Worm (Caenorhabditis elegans) whole organism, L2 larva: ENCODE results near the gene ifta-2.

Experiments
- F13H6.1 ChIP-seq: sonication (generic microtip); optimal IDR thresholded peaks from 2 replicates; lab custom pipeline; 2016; ENCODE audit warnings: missing genetic modification characterization, missing compliant biosample characterization
- R02D3.7 ChIP-seq: fragments of 150-350 bp; optimal IDR thresholded peaks from 2 replicates; lab custom pipeline; 2014; ENCODE audit warnings: missing biosample characterization, missing genetic modification characterization
- Y55F3AM.14 ChIP-seq: fragments of 200-800 bp; sonication (Bioruptor generic); optimal IDR thresholded peaks from 2 replicates; lab custom pipeline; 2018; ENCODE audit warnings: mild to moderate bottlenecking, missing genetic modification characterization, missing compliant biosample characterization
- ZK546.5 ChIP-seq: sonication (generic microtip); optimal IDR thresholded peaks from 2 replicates; lab custom pipeline; 2017; ENCODE audit warnings: missing biosample characterization, missing genetic modification characterization
- alr-1 ChIP-seq: fragments of 150-350 bp; optimal IDR thresholded peaks from 2 replicates; lab custom pipeline; 2014; ENCODE audit warnings: missing biosample characterization, missing genetic modification characterization
- aly-2 ChIP-seq: fragments of 150-350 bp; optimal IDR thresholded peaks from 2 replicates; lab custom pipeline; 2014; ENCODE audit warnings: missing biosample characterization, missing genetic modification characterization
- blmp-1 ChIP-seq: sonication (generic microtip); optimal IDR thresholded peaks from 2 replicates; lab custom pipeline; 2017; ENCODE audit warnings: missing genetic modification characterization, mild to moderate bottlenecking, missing compliant biosample characterization, antibody characterized with exemption, moderate library complexity; ENCODE audit not compliant: insufficient read depth
- ceh-16 ChIP-seq: fragments of 150-350 bp; optimal IDR thresholded peaks from 2 replicates; lab custom pipeline; 2014; ENCODE audit warnings: missing biosample characterization, missing genetic modification characterization
- crh-2 ChIP-seq: sonication (generic microtip); optimal IDR thresholded peaks from 2 replicates; lab custom pipeline; 2017; ENCODE audit warnings: missing biosample characterization, missing genetic modification characterization
- dmd-4 ChIP-seq: sonication (generic microtip); optimal IDR thresholded peaks from 2 replicates; lab custom pipeline; 2017; ENCODE audit warnings: missing biosample characterization, missing genetic modification characterization
- egl-27 ChIP-seq: sonication (generic microtip); optimal IDR thresholded peaks from 3 replicates; lab custom pipeline; 2017; ENCODE audit warnings: missing biosample characterization, missing genetic modification reagents, missing genetic modification characterization
- elt-1 ChIP-seq: fragments of 150-350 bp; optimal IDR thresholded peaks from 2 replicates; lab custom pipeline; 2014; ENCODE audit warnings: missing biosample characterization, missing genetic modification characterization
- elt-3 ChIP-seq: sonication (generic microtip); optimal IDR thresholded peaks from 2 replicates; lab custom pipeline; 2017; ENCODE audit warnings: missing biosample characterization, missing genetic modification characterization
- fos-1 ChIP-seq: fragments of 150-350 bp; optimal IDR thresholded peaks from 2 replicates; lab custom pipeline; 2014; ENCODE audit warnings: missing biosample characterization, missing genetic modification characterization
- gmeb-1 ChIP-seq: fragments of 150-350 bp; optimal IDR thresholded peaks from 2 replicates; lab custom pipeline; 2014; ENCODE audit warnings: missing biosample characterization, missing genetic modification characterization
- lin-11 ChIP-seq: fragments of 150-350 bp; sonication (generic microtip); optimal IDR thresholded peaks from 2 replicates; lab custom pipeline; 2014; ENCODE audit warnings: missing biosample characterization, missing genetic modification characterization, inconsistent platforms, mixed read lengths
- lin-13 ChIP-seq: fragments of 150-350 bp; optimal IDR thresholded peaks from 2 replicates; lab custom pipeline; 2014; ENCODE audit warnings: missing biosample characterization, missing genetic modification reagents, missing genetic modification characterization
- lin-39 ChIP-seq: fragments of 150-350 bp; optimal IDR thresholded peaks from 2 replicates; lab custom pipeline; 2014; ENCODE audit warnings: missing biosample characterization, missing genetic modification reagents, missing genetic modification characterization
- lsy-2 ChIP-seq, 2 experiments: fragments of 150-350 bp in 1 of 2; sonication (generic microtip) in 1 of 2; optimal IDR thresholded peaks; 2 replicates each; lab custom pipeline; 2014 to 2017; ENCODE audit warnings: missing biosample characterization in 2 of 2, missing genetic modification characterization in 2 of 2
- mab-5 ChIP-seq: fragments of 150-350 bp; optimal IDR thresholded peaks from 2 replicates; lab custom pipeline; 2014; ENCODE audit warnings: missing biosample characterization, missing genetic modification characterization
- mbf-1 ChIP-seq: sonication (generic microtip); optimal IDR thresholded peaks from 2 replicates; lab custom pipeline; 2017; ENCODE audit warnings: missing biosample characterization, missing genetic modification characterization
- mdl-1 ChIP-seq, 2 experiments: fragments of 150-350 bp in 1 of 2; sonication (generic microtip) in 1 of 2; optimal IDR thresholded peaks; 2 replicates each; lab custom pipeline; 2017; ENCODE audit warnings: missing biosample characterization in 2 of 2, missing genetic modification characterization in 2 of 2
- nhr-10 ChIP-seq: sonication (generic microtip); optimal IDR thresholded peaks from 2 replicates; lab custom pipeline; 2017; ENCODE audit warnings: missing biosample characterization, missing genetic modification characterization
- nhr-11 ChIP-seq: fragments of 150-350 bp; optimal IDR thresholded peaks from 2 replicates; lab custom pipeline; 2014; ENCODE audit warnings: missing biosample characterization, missing genetic modification characterization
- nhr-129 ChIP-seq: fragments of 150-350 bp; optimal IDR thresholded peaks from 2 replicates; lab custom pipeline; 2014; ENCODE audit warnings: missing biosample characterization, missing genetic modification characterization
- nhr-21 ChIP-seq: fragments of 150-350 bp; optimal IDR thresholded peaks from 2 replicates; lab custom pipeline; 2014; ENCODE audit warnings: missing biosample characterization, missing genetic modification characterization
- nhr-23 ChIP-seq: fragments of 150-350 bp; optimal IDR thresholded peaks from 2 replicates; lab custom pipeline; 2014; ENCODE audit warnings: missing biosample characterization, missing genetic modification reagents, missing genetic modification characterization
- nhr-25 ChIP-seq: fragments of 150-350 bp; sonication (generic microtip); optimal IDR thresholded peaks from 3 replicates; lab custom pipeline; 2014; ENCODE audit warnings: missing biosample characterization, missing genetic modification characterization
- nhr-6 ChIP-seq: fragments of 150-350 bp; optimal IDR thresholded peaks from 2 replicates; lab custom pipeline; 2014; ENCODE audit warnings: missing biosample characterization, missing genetic modification characterization
- nhr-77 ChIP-seq: fragments of 150-350 bp; optimal IDR thresholded peaks from 2 replicates; lab custom pipeline; 2014; ENCODE audit warnings: missing biosample characterization, missing genetic modification characterization
- sem-4 ChIP-seq: fragments of 150-350 bp; optimal IDR thresholded peaks from 2 replicates; lab custom pipeline; 2014; ENCODE audit warnings: missing biosample characterization, missing genetic modification reagents, missing genetic modification characterization
- skn-1 ChIP-seq: sonication (generic microtip); optimal IDR thresholded peaks from 2 replicates; lab custom pipeline; 2017; ENCODE audit warnings: missing biosample characterization, missing genetic modification characterization
- sma-3 ChIP-seq: sonication (generic microtip); optimal IDR thresholded peaks from 2 replicates; lab custom pipeline; 2016; ENCODE audit warnings: missing genetic modification reagents, missing genetic modification characterization, missing compliant biosample characterization
- sma-9 ChIP-seq, 2 experiments: fragments of 150-350 bp in 1 of 2; sonication (generic microtip) in 1 of 2; optimal IDR thresholded peaks; 2 replicates each; lab custom pipeline; 2014 to 2016; ENCODE audit warnings: missing genetic modification characterization in 2 of 2, mild to moderate bottlenecking in 1 of 2, missing biosample characterization in 1 of 2, missing compliant biosample characterization in 1 of 2, missing genetic modification reagents in 1 of 2, moderate library complexity in 1 of 2
- snpc-4 ChIP-seq: fragments of 150-350 bp; optimal IDR thresholded peaks from 2 replicates; lab custom pipeline; 2014; ENCODE audit warnings: missing biosample characterization, missing genetic modification characterization
- unc-39 ChIP-seq: fragments of 150-350 bp; optimal IDR thresholded peaks from 2 replicates; lab custom pipeline; 2014; ENCODE audit warnings: missing biosample characterization, missing genetic modification characterization
- unc-55 ChIP-seq: fragments of 150-350 bp; sonication (generic microtip); optimal IDR thresholded peaks from 3 replicates; lab custom pipeline; 2014; ENCODE audit warnings: missing biosample characterization, missing genetic modification reagents, missing genetic modification characterization
- unc-62 ChIP-seq: fragments of 150-350 bp; optimal IDR thresholded peaks from 2 replicates; lab custom pipeline; 2014; ENCODE audit warnings: missing biosample characterization, missing genetic modification reagents, missing genetic modification characterization
- zag-1 ChIP-seq: fragments of 150-350 bp; optimal IDR thresholded peaks from 2 replicates; lab custom pipeline; 2014; ENCODE audit warnings: missing biosample characterization, missing genetic modification characterization
- ztf-1 ChIP-seq: fragments of 200-800 bp; sonication (Bioruptor generic); conservative IDR thresholded peaks from 2 replicates; pipeline ENCODE4 v1.3.6; 2022; ENCODE audit warnings: missing genetic modification characterization, missing compliant biosample characterization
- ztf-11 ChIP-seq: sonication (generic microtip); optimal IDR thresholded peaks from 2 replicates; lab custom pipeline; 2017; ENCODE audit warnings: missing biosample characterization, missing genetic modification characterization
- ztf-4 ChIP-seq: fragments of 150-350 bp; optimal IDR thresholded peaks from 2 replicates; lab custom pipeline; 2014; ENCODE audit warnings: missing biosample characterization, missing genetic modification characterization

Gene ifta-2

DNA sequence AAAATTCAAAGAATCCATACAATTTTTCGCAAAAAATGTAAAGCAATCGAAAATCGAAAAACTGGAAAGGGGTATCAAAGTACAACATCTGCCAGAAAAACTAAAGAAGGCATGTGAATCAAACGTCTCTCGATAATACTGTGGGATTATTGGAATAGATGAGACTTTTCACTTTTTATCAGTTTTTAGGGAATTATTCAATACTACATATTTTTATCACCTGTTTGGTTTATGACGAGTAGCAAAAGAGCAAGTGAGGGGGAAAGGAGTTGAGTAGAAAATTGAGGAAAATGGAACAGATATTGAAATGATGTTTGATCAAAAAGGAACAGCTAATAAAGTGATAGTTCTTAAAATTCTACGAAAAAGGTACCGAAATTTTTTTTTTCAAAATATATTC is 8.8 kb downstream of the ifta-2 start:
- no peak for TF ChIP-seq unc-62 (GFP tag; lab: Kevin White, UChicago)
- TF ChIP-seq unc-55 (GFP tag; lab: Kevin White, UChicago): peak; percentile 11
- TF ChIP-seq blmp-1 (tag; lab: Kevin White, UChicago): no peak

DNA sequence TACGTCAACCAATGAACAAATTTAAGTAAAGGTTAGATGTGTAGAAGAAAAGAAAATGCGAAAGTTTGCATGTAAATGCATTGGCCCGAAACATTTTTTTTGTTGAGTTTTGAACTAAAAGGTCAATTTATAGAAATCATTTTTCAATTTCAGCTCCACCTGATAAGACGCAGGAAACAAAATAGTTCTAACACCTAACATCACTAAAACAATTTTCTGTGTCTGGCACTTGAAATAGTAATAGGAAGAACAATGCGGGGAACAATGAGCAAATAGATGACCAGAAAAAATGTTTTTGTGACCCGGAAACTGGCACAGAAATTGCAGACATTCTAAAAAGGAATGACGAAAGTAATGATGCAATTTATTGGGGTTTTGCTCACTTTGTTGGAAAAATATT is 9.5 kb downstream of the ifta-2 start:
- TF ChIP-seq fos-1 (peak; percentile 23), nhr-129 (tag; lab: Kevin White, UChicago) (peak; percentile 43), egl-27 (tag; lab: Kevin White, UChicago) (no peak)

DNA sequence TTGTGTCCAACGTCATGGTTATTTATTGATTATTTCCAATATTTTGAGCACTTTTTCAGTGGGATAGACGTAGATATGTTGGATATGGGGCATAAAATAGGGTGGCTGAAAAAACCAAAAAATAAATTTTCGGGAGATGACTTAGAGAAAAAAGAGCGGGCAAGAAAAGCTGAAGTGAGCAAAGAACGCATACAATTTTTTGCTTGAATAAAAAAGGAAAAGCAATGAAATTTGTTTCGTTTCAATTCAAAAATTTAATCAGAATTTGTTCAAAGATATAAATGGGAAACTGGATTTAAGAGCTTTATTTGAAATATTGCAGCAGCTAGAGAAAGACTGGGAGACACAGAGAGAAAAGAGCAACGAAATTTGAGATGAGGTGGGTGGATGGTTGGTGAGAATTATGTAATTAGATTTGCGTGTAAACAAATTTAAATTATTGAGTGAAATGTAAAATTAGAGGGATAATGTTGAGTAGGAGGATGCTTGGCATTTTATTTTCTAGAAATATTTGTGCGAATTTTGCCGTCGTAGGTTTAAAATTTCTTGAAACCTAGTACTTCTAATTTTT is 10.1 kb downstream of the ifta-2 start, which contains the start of the genes T28F3.11 and slc-17.4:
TSS of gene T28F3.11 (minus strand) at position 51 of the 571 bp plus-strand sequence.
TSS of gene slc-17.4 (minus strand) at position 105 of the 571 bp plus-strand sequence.
- TF ChIP-seq aly-2 (tag; lab: Kevin White, UChicago): no peak
- TF ChIP-seq unc-55 (GFP tag; lab: Kevin White, UChicago): peak; percentile 4
- no peak for TF ChIP-seq nhr-77 (tag; lab: Kevin White, UChicago)

DNA sequence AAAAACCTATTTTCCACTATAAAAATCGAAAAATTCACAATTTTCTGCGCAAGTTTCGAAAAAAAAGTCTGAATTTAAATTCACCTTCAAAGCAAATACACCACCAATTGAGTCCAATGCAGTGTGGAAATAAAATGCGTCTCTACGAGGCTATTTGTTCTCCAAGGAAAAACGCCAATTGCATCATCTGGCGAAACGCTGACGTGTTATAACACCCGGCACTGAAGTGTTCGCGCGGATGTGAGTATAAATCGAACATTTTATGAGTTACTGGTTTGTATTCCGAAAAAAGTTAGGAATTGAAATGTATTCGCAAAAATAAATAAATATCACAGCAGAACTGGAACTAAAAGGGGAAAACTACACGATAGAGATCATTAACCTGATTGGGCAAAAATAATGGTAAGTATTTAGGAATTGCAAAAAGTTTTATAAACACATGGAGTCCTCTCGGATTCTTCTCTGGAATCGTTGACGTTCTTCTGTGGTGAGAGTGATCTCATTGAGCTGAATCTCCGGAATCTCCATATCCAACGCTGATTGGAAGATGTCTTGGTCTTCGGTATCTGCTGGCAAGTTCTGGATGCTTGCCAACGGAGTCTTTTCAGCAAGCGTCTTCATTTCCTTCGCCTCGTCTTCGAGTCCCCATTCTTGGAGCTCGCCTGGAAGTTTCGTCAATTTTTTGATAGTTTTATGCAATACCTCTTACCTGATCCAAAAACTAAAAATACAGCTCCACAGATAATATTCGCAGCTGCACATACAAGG is 13.7 kb downstream of the ifta-2 start, which contains the start of gene zipt-7.1:
TSS of gene zipt-7.1 (minus strand) at position 232 of the 768 bp plus-strand sequence.
- TF ChIP-seq nhr-6 (tag; lab: Kevin White, UChicago) (no peak), ztf-1 (no peak), nhr-129 (tag; lab: Kevin White, UChicago) (peak; percentile 55), fos-1 (no peak), nhr-10 (tag; lab: Kevin White, UChicago) (no peak), unc-39 (tag; lab: Kevin White, UChicago) (no peak), zag-1 (tag; lab: Kevin White, UChicago) (no peak), skn-1 (no peak)

DNA sequence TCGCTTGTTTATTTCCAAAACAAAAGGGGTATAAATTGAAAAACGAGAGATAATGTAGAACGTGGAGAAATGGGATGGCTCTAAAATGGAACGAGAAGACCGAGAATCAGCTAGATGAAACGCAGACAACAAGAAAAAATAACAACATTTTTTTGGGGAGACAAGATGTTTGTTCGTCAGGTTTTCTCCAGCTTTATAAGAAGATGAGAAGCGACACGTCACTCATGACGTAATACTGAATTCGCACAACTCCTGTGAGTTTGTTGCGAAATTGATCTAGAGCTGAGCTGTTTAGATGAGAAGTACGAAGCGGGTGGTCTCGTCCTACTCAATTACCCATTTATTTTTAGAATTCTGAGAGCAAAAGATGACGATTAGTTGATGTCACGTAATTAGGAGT is 16.6 kb downstream of the ifta-2 start:
- no peak for TF ChIP-seq mab-5 (tag; lab: Kevin White, UChicago)
- peak; percentile 69 for TF ChIP-seq crh-2 (tag; lab: Kevin White, UChicago)
- peak; percentile 66 for TF ChIP-seq sma-9 (GFP tag; optimal IDR thresholded peaks at IDR 0.05; lab: Kevin White, UChicago)
- TF ChIP-seq sma-9 (tag; optimal IDR thresholded peaks at IDR 0.05; lab: Kevin White, UChicago): no peak
- no peak for TF ChIP-seq R02D3.7 (tag; lab: Kevin White, UChicago)
- no peak for TF ChIP-seq F13H6.1
- peak; percentile 18 for TF ChIP-seq ztf-4
- TF ChIP-seq lin-13: peak; percentile 7
- no peak for TF ChIP-seq sem-4 (tag; lab: Kevin White, UChicago)
- no peak for TF ChIP-seq ceh-16 (tag; lab: Kevin White, UChicago)
- no peak for TF ChIP-seq nhr-23 (tag; lab: Kevin White, UChicago)
- no peak for TF ChIP-seq unc-62 (GFP tag; lab: Kevin White, UChicago)
- no peak for TF ChIP-seq ZK546.5 (tag; lab: Kevin White, UChicago)
- no peak for TF ChIP-seq Y55F3AM.14
- no peak for TF ChIP-seq nhr-11 (tag; lab: Kevin White, UChicago)
- TF ChIP-seq nhr-25 (tag; lab: Kevin White, UChicago): no peak
- no peak for TF ChIP-seq ztf-11 (tag; lab: Kevin White, UChicago)
- no peak for TF ChIP-seq gmeb-1 (tag; lab: Kevin White, UChicago)
- no peak for TF ChIP-seq nhr-6 (tag; lab: Kevin White, UChicago)
- TF ChIP-seq sma-3: no peak
- TF ChIP-seq dmd-4 (tag; lab: Kevin White, UChicago): no peak
- no peak for TF ChIP-seq snpc-4 (tag; lab: Kevin White, UChicago)
- no peak for TF ChIP-seq mbf-1 (tag; lab: Kevin White, UChicago)
- TF ChIP-seq lsy-2 (tag; optimal IDR thresholded peaks at IDR 0.05; lab: Kevin White, UChicago): peak in 1 of 2 experiments; percentile 56
- TF ChIP-seq mdl-1 (tag; optimal IDR thresholded peaks at IDR 0.05; lab: Kevin White, UChicago): no peak
- no peak for TF ChIP-seq lin-39 (tag; lab: Kevin White, UChicago)
- no peak for TF ChIP-seq fos-1
- TF ChIP-seq lin-11 (tag; lab: Kevin White, UChicago): no peak
- TF ChIP-seq elt-1 (tag; lab: Kevin White, UChicago): no peak
- no peak for TF ChIP-seq skn-1
- TF ChIP-seq nhr-21 (tag; lab: Kevin White, UChicago): no peak
- no peak for TF ChIP-seq egl-27 (tag; lab: Kevin White, UChicago)
- no peak for TF ChIP-seq aly-2 (tag; lab: Kevin White, UChicago)
- TF ChIP-seq elt-3 (tag; lab: Kevin White, UChicago): no peak
- TF ChIP-seq zag-1 (tag; lab: Kevin White, UChicago): peak; percentile 31
- no peak for TF ChIP-seq alr-1 (tag; lab: Kevin White, UChicago)
- TF ChIP-seq unc-55 (GFP tag; lab: Kevin White, UChicago): peak; percentile 91
